Fruit fly (Drosophila melanogaster) whole organism, prepupa: ENCODE data around the gene Flo2.

Source experiments
- Blimp-1 ChIP-seq: fragments of 200-800 bp; sonication (Bioruptor generic); optimal IDR thresholded peaks from 3 replicates; lab custom pipeline; 2017; ENCODE audit warnings: missing biosample characterization, missing genetic modification characterization, mild to moderate bottlenecking, moderate library complexity, missing genetic modification reagents
- CG10631 ChIP-seq: fragments of 200-800 bp; sonication (Bioruptor generic); optimal IDR thresholded peaks from 2 replicates; lab custom pipeline; 2016; ENCODE audit warnings: missing biosample characterization, missing genetic modification characterization
- CG10669 ChIP-seq: fragments of 200-800 bp; sonication (Bioruptor generic); optimal IDR thresholded peaks from 3 replicates; lab custom pipeline; 2018; ENCODE audit warnings: missing biosample characterization, mild to moderate bottlenecking, missing genetic modification characterization, moderate library complexity
- CG11294 ChIP-seq: fragments of 200-800 bp; sonication (Bioruptor generic); IDR thresholded peaks from 2 replicates; pipeline ENCODE4 v1.3.6; 2022; ENCODE audit warnings: missing biosample characterization, missing genetic modification characterization
- CG11762 ChIP-seq: fragments of 200-800 bp; sonication (Bioruptor generic); optimal IDR thresholded peaks from 3 replicates; lab custom pipeline; 2016; ENCODE audit warnings: missing biosample characterization, missing genetic modification characterization; ENCODE audit not compliant: insufficient read depth
- CG1621 ChIP-seq: fragments of 200-800 bp; sonication (Bioruptor generic); optimal IDR thresholded peaks from 3 replicates; lab custom pipeline; 2018; ENCODE audit warnings: missing biosample characterization, mild to moderate bottlenecking, missing genetic modification characterization
- CG16779 ChIP-seq: fragments of 200-800 bp; sonication (Bioruptor generic); optimal IDR thresholded peaks from 3 replicates; lab custom pipeline; 2017; ENCODE audit warnings: missing biosample characterization, mild to moderate bottlenecking, missing genetic modification characterization
- CG3032 ChIP-seq: fragments of 200-800 bp; optimal IDR thresholded peaks from 2 replicates; lab custom pipeline; 2019; ENCODE audit warnings: missing biosample characterization, mild to moderate bottlenecking, missing genetic modification characterization, moderate library complexity
- CG31627 ChIP-seq: fragments of 200-800 bp; sonication (Bioruptor generic); optimal IDR thresholded peaks from 3 replicates; lab custom pipeline; 2016; ENCODE audit warnings: missing biosample characterization, missing genetic modification characterization
- CG34406 ChIP-seq: fragments of 200-800 bp; sonication (Bioruptor generic); optimal IDR thresholded peaks from 3 replicates; lab custom pipeline; 2016; ENCODE audit warnings: missing biosample characterization, missing genetic modification characterization
- CG3919 ChIP-seq: fragments of 200-800 bp; sonication (Bioruptor generic); optimal IDR thresholded peaks from 3 replicates; lab custom pipeline; 2016; ENCODE audit warnings: missing biosample characterization, missing genetic modification characterization
- CG4318 ChIP-seq: fragments of 200-800 bp; sonication (Bioruptor generic); optimal IDR thresholded peaks from 3 replicates; lab custom pipeline; 2017; ENCODE audit warnings: missing biosample characterization, mild to moderate bottlenecking, missing genetic modification characterization
- CG6163 ChIP-seq: fragments of 200-800 bp; sonication (Bioruptor generic); IDR thresholded peaks from 3 replicates; pipeline ENCODE4 v1.3.6; 2022; ENCODE audit warnings: missing biosample characterization, missing genetic modification characterization
- CG6808 ChIP-seq: fragments of 200-800 bp; sonication (Bioruptor generic); optimal IDR thresholded peaks from 3 replicates; lab custom pipeline; 2017; ENCODE audit warnings: missing biosample characterization, missing genetic modification characterization, mild to moderate bottlenecking, moderate library complexity, missing genetic modification reagents
- CG6854 ChIP-seq: fragments of 200-800 bp; sonication (Bioruptor generic); optimal IDR thresholded peaks from 2 replicates; lab custom pipeline; 2017; ENCODE audit warnings: missing biosample characterization, mild to moderate bottlenecking, missing genetic modification characterization
- CG7368 ChIP-seq: fragments of 200-800 bp; sonication (Bioruptor generic); optimal IDR thresholded peaks from 3 replicates; lab custom pipeline; 2016; ENCODE audit warnings: missing biosample characterization, missing genetic modification characterization
- CG8119 ChIP-seq: fragments of 200-800 bp; sonication (Bioruptor generic); IDR thresholded peaks from 3 replicates; pipeline ENCODE4 v1.3.6; 2022; ENCODE audit warnings: missing biosample characterization, missing genetic modification characterization
- CG8319 ChIP-seq: fragments of 200-800 bp; sonication (Bioruptor generic); optimal IDR thresholded peaks from 3 replicates; lab custom pipeline; 2016; ENCODE audit warnings: missing biosample characterization, missing genetic modification characterization
- CG8632 ChIP-seq: fragments of 200-800 bp; sonication (Bioruptor generic); optimal IDR thresholded peaks from 3 replicates; lab custom pipeline; 2016; ENCODE audit warnings: missing biosample characterization, missing genetic modification characterization
- CG9139 ChIP-seq: fragments of 200-800 bp; sonication (Bioruptor generic); optimal IDR thresholded peaks from 3 replicates; lab custom pipeline; 2017; ENCODE audit warnings: missing biosample characterization, mild to moderate bottlenecking, missing genetic modification characterization
- Eip75B ChIP-seq: fragments of 200-800 bp; sonication (Bioruptor generic); optimal IDR thresholded peaks from 3 replicates; lab custom pipeline; 2016; ENCODE audit warnings: missing biosample characterization, missing genetic modification characterization
- Eip78C ChIP-seq: fragments of 200-800 bp; sonication (Bioruptor generic); peaks from one replicate; lab custom pipeline; 2016; ENCODE audit warnings: missing biosample characterization, missing genetic modification characterization
- Ets21C ChIP-seq: fragments of 200-800 bp; sonication (Bioruptor generic); optimal IDR thresholded peaks from 3 replicates; lab custom pipeline; 2016; ENCODE audit warnings: missing biosample characterization, missing genetic modification characterization
- Ets96B ChIP-seq: fragments of 200-800 bp; optimal IDR thresholded peaks from 2 replicates; lab custom pipeline; 2019; ENCODE audit warnings: missing biosample characterization, mild to moderate bottlenecking, missing genetic modification characterization, moderate library complexity
- Hr4 ChIP-seq: fragments of 200-800 bp; sonication (Bioruptor generic); optimal IDR thresholded peaks from 3 replicates; lab custom pipeline; 2016; ENCODE audit warnings: missing biosample characterization, missing genetic modification characterization
- Lpt ChIP-seq: fragments of 200-800 bp; sonication (Bioruptor generic); optimal IDR thresholded peaks from 3 replicates; lab custom pipeline; 2016; ENCODE audit warnings: missing biosample characterization, missing genetic modification characterization
- OdsH ChIP-seq: fragments of 200-800 bp; sonication (Bioruptor generic); optimal IDR thresholded peaks from 3 replicates; lab custom pipeline; 2016; ENCODE audit warnings: missing biosample characterization, missing genetic modification characterization
- Smox ChIP-seq: fragments of 200-800 bp; sonication (Bioruptor generic); optimal IDR thresholded peaks from 3 replicates; lab custom pipeline; 2016; ENCODE audit warnings: missing biosample characterization, missing genetic modification characterization
- Sox102F ChIP-seq: fragments of 200-800 bp; sonication (Bioruptor generic); optimal IDR thresholded peaks from 2 replicates; lab custom pipeline; 2016; ENCODE audit warnings: missing biosample characterization, mild to moderate bottlenecking, missing genetic modification characterization
- Sox14 ChIP-seq: fragments of 200-800 bp; sonication (Bioruptor generic); optimal IDR thresholded peaks from 3 replicates; lab custom pipeline; 2016; ENCODE audit warnings: missing biosample characterization, missing genetic modification characterization
- Sox15 ChIP-seq: fragments of 200-800 bp; sonication (Bioruptor generic); optimal IDR thresholded peaks from 3 replicates; lab custom pipeline; 2016; ENCODE audit warnings: missing biosample characterization, missing genetic modification characterization
- achi ChIP-seq: fragments of 200-800 bp; sonication (Bioruptor generic); optimal IDR thresholded peaks from 3 replicates; lab custom pipeline; 2016; ENCODE audit warnings: missing biosample characterization, missing genetic modification characterization
- acj6 ChIP-seq: fragments of 200-800 bp; sonication (Bioruptor generic); optimal IDR thresholded peaks from 3 replicates; lab custom pipeline; 2016; ENCODE audit warnings: missing biosample characterization, missing genetic modification characterization
- cyc ChIP-seq: fragments of 200-800 bp; sonication (Bioruptor generic); optimal IDR thresholded peaks from 3 replicates; lab custom pipeline; 2016; ENCODE audit warnings: missing biosample characterization, missing genetic modification characterization
- dac ChIP-seq: fragments of 200-800 bp; sonication (Bioruptor generic); optimal IDR thresholded peaks from 2 replicates; lab custom pipeline; 2017; ENCODE audit warnings: missing biosample characterization, mild to moderate bottlenecking, missing genetic modification characterization
- dsx ChIP-seq: fragments of 200-800 bp; optimal IDR thresholded peaks from 3 replicates; lab custom pipeline; 2019; ENCODE audit warnings: missing biosample characterization, mild to moderate bottlenecking, missing genetic modification characterization, moderate library complexity; ENCODE audit not compliant: poor library complexity, severe bottlenecking
- eg ChIP-seq: fragments of 200-800 bp; sonication (Bioruptor generic); IDR thresholded peaks from 3 replicates; pipeline ENCODE4 v1.3.6; 2022; ENCODE audit warnings: missing biosample characterization, missing genetic modification characterization
- esn ChIP-seq: fragments of 200-800 bp; sonication (Bioruptor generic); optimal IDR thresholded peaks from 2 replicates; lab custom pipeline; 2016; ENCODE audit warnings: missing biosample characterization, mild to moderate bottlenecking, missing genetic modification characterization, moderate library complexity
- fd59A ChIP-seq: fragments of 200-800 bp; sonication (Bioruptor generic); optimal IDR thresholded peaks from 2 replicates; lab custom pipeline; 2017; ENCODE audit warnings: missing biosample characterization, mild to moderate bottlenecking, missing genetic modification characterization, missing genetic modification reagents
- fd85E ChIP-seq: fragments of 200-800 bp; sonication (Bioruptor generic); optimal IDR thresholded peaks from 3 replicates; lab custom pipeline; 2016; ENCODE audit warnings: missing biosample characterization, missing genetic modification characterization
- fkh ChIP-seq: fragments of 200-800 bp; sonication (Bioruptor generic); optimal IDR thresholded peaks from 3 replicates; lab custom pipeline; 2017; ENCODE audit warnings: missing biosample characterization, mild to moderate bottlenecking, missing genetic modification characterization, moderate library complexity
- pdm3 ChIP-seq: fragments of 200-800 bp; sonication (Bioruptor generic); optimal IDR thresholded peaks from 3 replicates; lab custom pipeline; 2016; ENCODE audit warnings: missing biosample characterization, missing genetic modification characterization
- salr ChIP-seq, 2 experiments: fragments of 200-800 bp; sonication (Bioruptor generic); optimal IDR thresholded peaks; 3 replicates each; lab custom pipeline; 2016 to 2018; ENCODE audit warnings: missing biosample characterization in 2 of 2, missing genetic modification characterization in 2 of 2, mild to moderate bottlenecking in 1 of 2
- spab ChIP-seq: fragments of 200-800 bp; sonication (Bioruptor generic); optimal IDR thresholded peaks from 2 replicates; lab custom pipeline; 2017; ENCODE audit warnings: missing biosample characterization, mild to moderate bottlenecking, missing genetic modification characterization, missing genetic modification reagents
- topi ChIP-seq: fragments of 200-800 bp; sonication (Bioruptor generic); optimal IDR thresholded peaks from 3 replicates; lab custom pipeline; 2016; ENCODE audit warnings: missing biosample characterization, missing genetic modification characterization
- vri ChIP-seq: fragments of 200-800 bp; sonication (Bioruptor generic); optimal IDR thresholded peaks from 3 replicates; lab custom pipeline; 2016; ENCODE audit warnings: missing biosample characterization, mild to moderate bottlenecking, missing genetic modification characterization

Flo2 gene

dm6 chrX:14918750-14919247 lies 79.6 kb downstream of the Flo2 start, which contains the start of gene Eo:
Gene Eo, minus strand, starts transcription at chrX:14918800.
- TF ChIP-seq Eip78C (peak; percentile 20), eg (GFP tag; lab: Robert Waterston, UW) (no peak), CG10631 (GFP tag; lab: Kevin White, UChicago) (no peak), vri (GFP tag; lab: Kevin White, UChicago) (peak; percentile 52), fkh (GFP tag; lab: Kevin White, UChicago) (peak; percentile 57)

- TF ChIP-seq CG8632 (GFP tag; lab: Kevin White, UChicago) (no peak), CG3919 (GFP tag; lab: Kevin White, UChicago) (peak; percentile 10), pdm3 (GFP tag; lab: Kevin White, UChicago) (peak; percentile 40), CG31627 (no peak), CG34406 (GFP tag; lab: Kevin White, UChicago) (no peak), Ets96B (tag; lab: Kevin White, UChicago) (peak; percentile 42), acj6 (GFP tag; lab: Kevin White, UChicago) (peak; percentile 35), spab (GFP tag; lab: Kevin White, UChicago) (no peak), dsx (GFP tag; lab: Kevin White, UChicago) (peak; percentile 8), Sox102F (GFP tag; lab: Kevin White, UChicago) (no peak), Hr4 (GFP tag; lab: Kevin White, UChicago) (peak; percentile 42), CG6854 (GFP tag; lab: Kevin White, UChicago) (no peak), CG10631 (GFP tag; lab: Kevin White, UChicago) (peak; percentile 55), CG16779 (tag; lab: Kevin White, UChicago) (no peak), CG11762 (GFP tag; lab: Kevin White, UChicago) (no peak), CG6808 (GFP tag; lab: Kevin White, UChicago) (peak; percentile 39), Eip75B (GFP tag; lab: Kevin White, UChicago) (peak; percentile 25), CG6163 (GFP tag; lab: Robert Waterston, UW) (0 out of 3 replicates have a peak, but pooled peaks have one; percentile 39), fd59A (GFP tag; lab: Kevin White, UChicago) (no peak), CG9139 (GFP tag; lab: Kevin White, UChicago) (no peak), Smox (GFP tag; lab: Kevin White, UChicago) (peak; percentile 24), CG4318 (GFP tag; lab: Kevin White, UChicago) (peak; percentile 68), eg (GFP tag; lab: Robert Waterston, UW) (peak; percentile 66), Sox14 (GFP tag; lab: Kevin White, UChicago) (peak; percentile 27), topi (GFP tag; lab: Kevin White, UChicago) (peak; percentile 43), CG8319 (GFP tag; lab: Kevin White, UChicago) (no peak), OdsH (GFP tag; lab: Kevin White, UChicago) (peak; percentile 10), Sox15 (GFP tag; lab: Kevin White, UChicago) (no peak), cyc (GFP tag; lab: Kevin White, UChicago) (no peak), Ets21C (GFP tag; lab: Kevin White, UChicago) (no peak), dac (no peak), CG7368 (GFP tag; lab: Kevin White, UChicago) (no peak), Lpt (GFP tag; lab: Kevin White, UChicago) (peak; percentile 36), CG3032 (tag; lab: Kevin White, UChicago) (no peak), fkh (GFP tag; lab: Kevin White, UChicago) (no peak), esn (GFP tag; lab: Kevin White, UChicago) (no peak), CG8119 (GFP tag; lab: Robert Waterston, UW) (peak; percentile 77), CG10669 (GFP tag; lab: Kevin White, UChicago) (peak; percentile 13), salr (GFP tag; optimal IDR thresholded peaks at IDR 0.05; lab: Kevin White, UChicago) (peak in 1 of 2 experiments; percentile 47), achi (GFP tag; lab: Kevin White, UChicago) (peak; percentile 38), vri (GFP tag; lab: Kevin White, UChicago) (peak; percentile 27), fd85E (GFP tag; lab: Kevin White, UChicago) (no peak), Blimp-1 (GFP tag; lab: Kevin White, UChicago) (no peak), CG1621 (tag; lab: Kevin White, UChicago) (no peak), CG11294 (no peak), Eip78C (peak; percentile 77)
Measured at dm6 chrX:14922396-14923276, 83.5 kb downstream of the Flo2 start.
